Worm (Caenorhabditis elegans): Measurements from ENCODE around the gene dpy-19.

The dpy-19 gene

DNA sequence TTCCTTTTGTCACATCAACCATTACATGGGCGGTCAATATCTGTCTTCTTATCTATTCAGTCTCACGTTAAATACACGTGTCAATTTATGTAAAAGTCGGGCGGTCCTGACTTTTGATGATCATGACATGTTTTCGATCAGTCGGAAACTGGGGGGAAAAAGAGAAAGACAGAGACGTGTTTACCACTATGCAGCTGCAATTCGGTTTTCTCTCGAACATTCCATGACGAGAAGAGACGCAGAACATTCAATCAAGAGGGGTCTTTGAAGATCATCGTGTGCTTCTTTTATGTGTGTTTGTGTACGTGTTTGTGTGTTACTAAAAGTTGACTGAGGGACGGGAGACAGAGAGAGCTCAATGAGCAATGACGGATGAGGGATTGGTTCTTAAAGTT lies 8.9 kb downstream of the dpy-19 start (continued):
- peak; percentile 71 for TF ChIP-seq rnt-1 (tag; optimal IDR thresholded peaks at IDR 0.05)
- no peak for TF ChIP-seq madf-2 (tag; optimal IDR thresholded peaks at IDR 0.05)
- no peak for TF ChIP-seq sox-2 (GFP tag; IDR thresholded peaks at IDR 0.05)
- peak; percentile 10 for TF ChIP-seq ztf-16 (tag; optimal IDR thresholded peaks at IDR 0.05)
- TF ChIP-seq Y22D7AL.16 (tag; optimal IDR thresholded peaks at IDR 0.05) = no peak

DNA sequence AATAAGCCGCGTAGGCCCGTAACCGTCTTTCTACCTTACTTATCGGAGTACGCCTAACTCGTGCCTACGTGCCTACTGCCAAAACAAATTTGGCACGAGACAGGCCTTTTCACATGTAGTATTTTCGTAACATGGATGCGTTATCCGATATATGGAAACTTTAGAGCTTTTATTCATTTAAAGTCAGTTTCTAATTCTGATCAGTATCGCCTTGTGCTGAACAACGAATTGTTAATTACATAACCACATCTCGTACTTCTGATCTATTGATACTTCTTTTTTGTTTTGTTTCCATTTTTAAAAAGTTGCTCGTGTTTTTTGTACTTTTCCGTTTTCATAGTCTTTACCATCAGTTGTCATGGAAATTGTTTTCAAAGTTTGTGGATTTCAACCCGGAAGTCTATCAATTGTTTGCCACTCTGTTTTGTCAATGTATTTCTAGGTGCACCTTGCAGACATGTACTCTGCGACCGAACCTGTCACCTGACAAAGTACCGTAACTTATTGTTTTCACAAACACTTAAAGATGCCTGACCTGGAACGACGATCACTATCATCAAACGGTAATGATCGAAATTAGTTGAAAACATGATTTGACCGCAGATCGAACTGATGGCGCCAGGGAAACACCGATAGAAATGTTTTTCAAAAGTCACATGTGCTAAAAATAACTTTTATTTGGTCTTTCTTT lies 9.5 kb downstream of the dpy-19 start:
- no peak for TF ChIP-seq sdc-2 (tag; optimal IDR thresholded peaks at IDR 0.05)
- TF ChIP-seq hlh-13 (GFP tag; optimal IDR thresholded peaks at IDR 0.05) = no peak
- no peak for TF ChIP-seq ttx-3 (tag; optimal IDR thresholded peaks at IDR 0.05)
- TF ChIP-seq ceh-18 (tag; optimal IDR thresholded peaks at IDR 0.05) = no peak
- TF ChIP-seq lim-6 (tag; optimal IDR thresholded peaks at IDR 0.05) = no peak
- no peak for TF ChIP-seq ets-4 (tag; optimal IDR thresholded peaks at IDR 0.05)

DNA sequence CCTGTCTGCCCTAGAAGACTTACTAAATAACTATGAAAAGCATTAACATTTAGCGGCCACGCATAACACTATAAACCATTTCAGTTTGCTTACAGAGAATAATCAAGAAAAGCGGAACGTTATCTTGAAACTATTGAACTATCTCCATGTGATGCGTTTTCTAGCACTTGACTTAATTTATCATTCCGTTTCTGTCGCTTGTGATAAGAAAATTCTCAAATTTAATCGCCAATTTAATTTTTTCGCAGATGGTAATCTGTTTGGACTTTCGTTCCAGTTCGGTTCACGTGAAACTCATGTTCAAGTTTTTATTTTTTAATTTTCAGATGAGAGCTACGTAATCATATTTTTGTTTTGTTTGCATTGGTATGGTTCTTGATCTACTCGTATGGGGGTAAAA lies 10.3 kb downstream of the dpy-19 start:
- TF ChIP-seq ceh-34 (tag; optimal IDR thresholded peaks at IDR 0.05) (no peak), C08G9.2 (tag; optimal IDR thresholded peaks at IDR 0.05) (no peak), sox-4 (tag; optimal IDR thresholded peaks at IDR 0.05) (no peak), elt-2 (tag; optimal IDR thresholded peaks at IDR 0.05) (peak; percentile 81), mec-3 (tag; optimal IDR thresholded peaks at IDR 0.05; ENCODE audit: borderline replicate concordance) (no peak), ama-1 (optimal IDR thresholded peaks at IDR 0.05) (no peak)

DNA sequence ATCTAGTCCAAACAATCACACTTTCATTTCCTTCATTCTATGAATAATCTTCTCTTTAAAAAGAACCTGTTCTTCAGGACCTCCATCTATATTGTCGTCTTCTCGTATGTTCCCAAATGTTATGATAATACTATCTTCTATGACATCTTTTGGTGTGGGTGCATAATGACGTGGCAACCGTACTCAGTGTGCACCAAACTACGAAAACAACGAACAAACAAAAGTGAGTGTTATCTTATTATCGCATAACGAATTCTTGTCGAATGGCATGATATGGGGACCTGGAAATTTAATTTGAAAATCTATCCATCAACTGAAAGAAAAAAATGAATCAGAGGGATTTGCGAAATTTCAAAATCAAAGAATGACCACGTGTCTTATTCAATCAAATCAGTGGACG lies 11.2 kb downstream of the dpy-19 start:
- TF ChIP-seq gmeb-2 (tag; optimal IDR thresholded peaks at IDR 0.05) (no peak), elt-2 (tag; optimal IDR thresholded peaks at IDR 0.05) (peak; percentile 67)

DNA sequence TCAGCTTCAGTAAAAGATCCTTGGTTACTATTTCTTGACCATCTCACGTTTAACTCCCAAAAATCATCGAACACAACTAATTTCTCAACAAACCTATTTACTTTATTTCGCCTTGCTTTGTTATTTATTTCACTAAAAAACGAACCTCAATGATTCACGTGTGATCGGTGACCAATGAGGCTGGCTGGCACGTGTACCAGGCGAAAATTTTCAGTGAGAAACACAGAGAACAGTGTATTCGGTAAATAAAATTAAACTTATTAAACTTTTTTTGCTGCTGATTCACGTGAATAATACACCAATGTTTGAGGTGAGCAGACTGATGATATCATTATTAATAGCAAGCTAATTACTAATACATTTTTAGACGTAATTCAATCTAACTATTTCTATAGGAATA lies 11.9 kb downstream of the dpy-19 start:
- no peak for TF ChIP-seq unc-3 (GFP tag; conservative IDR thresholded peaks at IDR 0.05)
- no peak for TF ChIP-seq unc-3 (tag; optimal IDR thresholded peaks at IDR 0.05)
- TF ChIP-seq K09A11.1 (tag; optimal IDR thresholded peaks at IDR 0.05; ENCODE audit: insufficient read depth) = no peak

DNA sequence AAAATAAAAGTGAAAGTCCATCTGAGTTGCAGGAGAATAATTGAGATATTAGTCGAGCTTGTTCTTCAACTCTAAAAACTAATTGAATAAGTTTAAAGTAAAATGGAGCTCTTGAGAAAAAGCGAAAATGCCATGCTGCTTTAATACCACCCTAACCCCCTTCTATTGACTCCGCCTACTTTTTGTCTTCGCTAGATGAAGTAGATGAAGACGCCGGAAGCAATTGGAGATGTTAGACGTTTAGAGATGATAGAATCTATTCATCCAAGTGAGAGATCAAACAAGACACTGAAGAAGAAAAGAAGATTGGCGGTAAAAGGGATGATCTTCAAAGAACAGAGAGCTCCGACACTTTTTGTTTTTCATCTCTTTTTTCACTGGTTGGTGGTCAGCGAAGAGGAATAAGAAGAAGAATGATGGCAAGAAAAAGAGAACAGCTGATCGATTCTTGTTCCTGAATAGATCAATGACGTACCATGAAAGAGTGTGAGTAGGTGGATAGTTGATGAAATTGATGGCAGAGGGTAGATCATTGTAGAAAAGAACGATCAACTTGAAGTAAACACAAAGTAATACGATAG lies 12.8 kb downstream of the dpy-19 start:
- TF ChIP-seq sdc-2 (tag; optimal IDR thresholded peaks at IDR 0.05) = no peak
- no peak for TF ChIP-seq ref-2 (tag; optimal IDR thresholded peaks at IDR 0.05)
- TF ChIP-seq elt-2 (tag; optimal IDR thresholded peaks at IDR 0.05) = no peak
- no peak for TF ChIP-seq K02D7.2 (tag; optimal IDR thresholded peaks at IDR 0.05)

DNA sequence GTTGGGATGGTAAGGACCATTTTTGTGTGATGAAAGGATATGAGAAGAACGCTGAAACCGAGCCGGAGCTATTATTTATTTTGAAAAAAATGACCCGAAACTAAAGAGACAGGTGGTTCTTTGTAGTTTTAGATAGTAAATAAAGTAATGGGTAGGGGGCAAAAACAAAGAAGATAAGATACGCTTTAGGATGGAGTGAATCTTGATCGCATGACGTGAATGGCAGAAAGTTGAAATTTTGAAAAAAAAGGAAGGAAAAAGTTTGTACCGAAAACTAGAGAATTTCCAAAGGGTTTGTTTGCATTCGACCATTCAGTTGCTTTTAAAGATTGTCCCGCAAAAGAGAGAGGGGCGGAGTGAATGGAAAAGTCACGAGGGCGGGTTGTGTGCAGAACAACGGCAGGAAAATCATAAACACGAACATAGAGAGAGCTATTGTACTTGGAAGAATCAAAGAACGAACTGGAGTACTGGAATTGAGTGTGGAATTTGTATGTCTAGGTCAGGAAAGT lies 13.4 kb downstream of the dpy-19 start, which contains the start of gene F22B7.9:
TSS of gene F22B7.9 (minus strand) at position 51 of the 512 bp plus-strand sequence.
- TF ChIP-seq rnt-1 (tag; optimal IDR thresholded peaks at IDR 0.05) (no peak), lin-11 (tag; optimal IDR thresholded peaks at IDR 0.05) (no peak), nhr-232 (tag; optimal IDR thresholded peaks at IDR 0.05) (no peak), hlh-13 (GFP tag; optimal IDR thresholded peaks at IDR 0.05) (no peak), F13H6.1 (tag; optimal IDR thresholded peaks at IDR 0.05) (no peak)

DNA sequence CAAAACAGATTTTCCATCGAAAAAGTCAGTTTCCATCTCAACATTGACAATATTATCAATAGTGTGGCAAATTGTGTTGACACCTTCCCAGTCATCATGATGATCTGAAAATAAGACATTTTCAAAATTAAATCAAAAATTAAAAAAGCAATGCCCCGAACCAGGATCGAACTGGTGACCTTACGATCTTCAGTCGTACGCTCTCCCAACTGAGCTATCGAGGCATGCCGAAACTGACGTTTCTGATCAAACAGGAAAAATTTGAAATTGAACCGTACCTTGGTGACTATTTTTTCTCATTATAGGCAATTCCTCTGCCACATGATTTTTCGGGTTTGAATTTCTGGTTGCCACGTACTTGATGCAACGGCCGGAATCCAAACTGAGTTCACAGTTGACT lies 13.8 kb downstream of the dpy-19 start:
- TF ChIP-seq unc-3 (GFP tag; conservative IDR thresholded peaks at IDR 0.05) (no peak), unc-3 (tag; optimal IDR thresholded peaks at IDR 0.05) (no peak), fax-1 (tag; optimal IDR thresholded peaks at IDR 0.05) (no peak), che-1 (tag; optimal IDR thresholded peaks at IDR 0.05) (no peak), K09A11.1 (tag; optimal IDR thresholded peaks at IDR 0.05; ENCODE audit: insufficient read depth) (no peak), hlh-6 (tag; optimal IDR thresholded peaks at IDR 0.05) (no peak), ceh-30 (tag; optimal IDR thresholded peaks at IDR 0.05) (no peak), zip-5 (tag; optimal IDR thresholded peaks at IDR 0.05) (no peak)

All from whole organism, late embryonic.